Worm (Caenorhabditis elegans): ENCODE measurements around the gene myo-3.

DNA sequence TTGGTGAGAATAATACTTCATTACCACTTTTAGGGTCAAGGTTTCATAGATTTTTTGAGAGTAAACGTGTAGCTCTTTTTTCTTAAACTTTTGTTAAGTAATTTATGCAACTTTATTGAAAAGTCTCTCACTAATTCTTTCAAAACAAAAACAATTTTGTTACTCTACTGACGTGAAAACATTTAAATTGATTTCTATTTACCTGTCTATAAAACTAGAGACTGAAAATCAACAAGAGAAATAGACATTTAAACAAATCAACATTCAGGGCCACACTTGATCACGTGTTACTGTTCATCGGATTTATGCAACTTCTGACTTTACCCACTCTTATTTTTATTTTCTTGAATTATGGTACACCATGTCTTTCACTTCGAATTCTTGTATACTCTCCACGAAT is 22.3 kb upstream of the myo-3 start, which contains the start of gene ugt-55:
- no peak for TF ChIP-seq elt-2 (tag; optimal IDR thresholded peaks at IDR 0.05)
- no peak for TF ChIP-seq nhr-25 (tag; optimal IDR thresholded peaks at IDR 0.05)
- TF ChIP-seq unc-62 (GFP tag; optimal IDR thresholded peaks at IDR 0.05), result no peak
- no peak for TF ChIP-seq zag-1 (tag; optimal IDR thresholded peaks at IDR 0.05)
- TF ChIP-seq aly-2 (tag; optimal IDR thresholded peaks at IDR 0.05), result no peak
- no peak for TF ChIP-seq nhr-11 (tag; optimal IDR thresholded peaks at IDR 0.05)
- no peak for TF ChIP-seq elt-3 (tag; optimal IDR thresholded peaks at IDR 0.05)
- no peak for TF ChIP-seq ama-1 (optimal IDR thresholded peaks at IDR 0.05)
- TF ChIP-seq nhr-76 (tag; optimal IDR thresholded peaks at IDR 0.05), result no peak
- no peak for TF ChIP-seq lin-15B (tag; optimal IDR thresholded peaks at IDR 0.05)
- no peak for TF ChIP-seq egl-27 (tag; optimal IDR thresholded peaks at IDR 0.05)
- no peak for TF ChIP-seq skn-1 (tag; optimal IDR thresholded peaks at IDR 0.05)
